Worm (Caenorhabditis elegans) whole organism, midembryonic: ENCODE results near the gene F44A6.3.

ENCODE experiments used
- T22C8.4 ChIP-seq: fragments of 200-800 bp; sonication (Bioruptor generic); IDR thresholded peaks from 2 replicates; pipeline ENCODE4 v1.3.6; 2022; ENCODE audit warnings: missing genetic modification characterization, missing compliant biosample characterization
- cog-1 ChIP-seq: sonication (generic microtip); optimal IDR thresholded peaks from 2 replicates; lab custom pipeline; 2016; ENCODE audit warnings: missing genetic modification characterization, missing compliant biosample characterization
- flt-1 ChIP-seq: fragments of 200-800 bp; sonication (Bioruptor generic); IDR thresholded peaks from 2 replicates; pipeline ENCODE4 v1.3.6; 2022; ENCODE audit warnings: missing genetic modification characterization, missing compliant biosample characterization
- klf-2 ChIP-seq: fragments of 200-800 bp; sonication (Bioruptor generic); conservative IDR thresholded peaks from 2 replicates; pipeline ENCODE4 v1.3.6; 2022; ENCODE audit warnings: missing genetic modification reagents, missing genetic modification characterization, missing compliant biosample characterization
- tab-1 ChIP-seq: fragments of 200-800 bp; sonication (Bioruptor generic); IDR thresholded peaks from 2 replicates; pipeline ENCODE4 v1.3.6; 2022; ENCODE audit warnings: missing genetic modification characterization, missing compliant biosample characterization
- ztf-23 ChIP-seq: fragments of 200-800 bp; sonication (Bioruptor generic); IDR thresholded peaks from 2 replicates; pipeline ENCODE4 v1.3.6; 2022; ENCODE audit warnings: missing genetic modification reagents, missing genetic modification characterization, missing compliant biosample characterization
- ztf-29 ChIP-seq: fragments of 200-800 bp; sonication (Bioruptor generic); IDR thresholded peaks from 2 replicates; pipeline ENCODE4 v1.3.6; 2022; ENCODE audit warnings: missing genetic modification reagents, missing genetic modification characterization, missing compliant biosample characterization

DNA sequence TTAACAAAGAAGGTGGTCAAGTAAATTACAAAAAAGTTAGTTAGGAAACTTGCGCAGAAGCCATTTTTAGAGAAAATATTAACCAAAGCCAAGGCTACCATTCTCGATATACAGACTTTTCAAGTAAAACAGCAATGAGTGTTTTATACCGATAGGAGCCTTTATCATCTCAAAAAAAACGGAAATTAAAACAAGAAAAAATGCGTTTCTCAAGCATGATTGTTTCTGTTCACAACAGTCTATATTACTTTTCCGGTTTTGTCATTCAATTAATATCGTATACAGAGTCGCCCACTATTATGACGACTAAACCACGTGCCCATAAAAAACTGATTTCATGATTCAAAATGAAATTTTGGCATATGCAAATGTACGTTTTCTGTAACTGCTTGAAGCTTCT is 28.4 kb downstream of the F44A6.3 start, which contains the start of gene str-74:
- TF ChIP-seq flt-1 (GFP tag; lab: Robert Waterston, UW) (no peak), klf-2 (GFP tag; lab: Robert Waterston, UW) (no peak), ztf-29 (GFP tag; lab: Robert Waterston, UW) (no peak), ztf-23 (GFP tag; lab: Robert Waterston, UW) (no peak), cog-1 (tag; lab: Kevin White, UChicago) (no peak), tab-1 (GFP tag; lab: Robert Waterston, UW) (no peak), T22C8.4 (GFP tag; lab: Robert Waterston, UW) (no peak)
